Fruit fly (Drosophila melanogaster) whole organism, embryonic: Measurements from ENCODE around the gene cni.

Source experiments
- Bdp1 ChIP-seq: fragments of 200-800 bp; sonication (Bioruptor generic); optimal IDR thresholded peaks from 3 replicates; lab custom pipeline; 2016; ENCODE audit warnings: missing biosample characterization, missing genetic modification characterization
- Bgb ChIP-seq: fragments of 200-800 bp; sonication (Bioruptor generic); IDR thresholded peaks from 2 replicates; pipeline ENCODE4 v1.3.6; 2022; ENCODE audit warnings: missing biosample characterization, missing genetic modification characterization; ENCODE audit not compliant: partially characterized antibody
- C15 ChIP-seq: fragments of 200-800 bp; sonication (Bioruptor generic); IDR thresholded peaks from 3 replicates; pipeline ENCODE4 v1.3.6; 2022; ENCODE audit warnings: missing biosample characterization, missing genetic modification characterization
- CG1024 ChIP-seq: fragments of 200-800 bp; sonication (Bioruptor generic); IDR thresholded peaks from 2 replicates; pipeline ENCODE4 v1.3.6; 2022; ENCODE audit warnings: missing biosample characterization, missing genetic modification characterization
- CG10366 ChIP-seq: fragments of 200-800 bp; sonication (Bioruptor generic); IDR thresholded peaks from 2 replicates; pipeline ENCODE4 v1.3.6; 2022; ENCODE audit warnings: missing biosample characterization, missing genetic modification characterization
- CG10959 ChIP-seq: fragments of 200-800 bp; sonication (Bioruptor generic); IDR thresholded peaks from 2 replicates; pipeline ENCODE4 v1.3.6; 2022; ENCODE audit warnings: missing biosample characterization, missing genetic modification characterization
- CG10979 ChIP-seq: fragments of 200-800 bp; sonication (Bioruptor generic); optimal IDR thresholded peaks from 2 replicates; lab custom pipeline; 2018; ENCODE audit warnings: missing biosample characterization, mild to moderate bottlenecking, missing genetic modification characterization, moderate library complexity
- CG12155 ChIP-seq: fragments of 200-800 bp; sonication (Bioruptor generic); optimal IDR thresholded peaks from 3 replicates; lab custom pipeline; 2016; ENCODE audit warnings: missing biosample characterization, missing genetic modification characterization
- CG12299 ChIP-seq: fragments of 200-800 bp; sonication (Bioruptor generic); optimal IDR thresholded peaks from 2 replicates; lab custom pipeline; 2018; ENCODE audit warnings: missing biosample characterization, mild to moderate bottlenecking, missing genetic modification characterization
- CG12744 ChIP-seq: fragments of 200-800 bp; sonication (Bioruptor generic); optimal IDR thresholded peaks from 2 replicates; lab custom pipeline; 2016; ENCODE audit warnings: missing biosample characterization, missing genetic modification characterization
- CG12769 ChIP-seq: fragments of 200-800 bp; sonication (Bioruptor generic); optimal IDR thresholded peaks from 2 replicates; lab custom pipeline; 2019; ENCODE audit warnings: missing biosample characterization, mild to moderate bottlenecking, missing genetic modification characterization, moderate library complexity
- CG13894 ChIP-seq: fragments of 200-800 bp; sonication (Bioruptor generic); optimal IDR thresholded peaks from 3 replicates; lab custom pipeline; 2018; ENCODE audit warnings: missing biosample characterization, mild to moderate bottlenecking, missing genetic modification characterization, moderate library complexity
- CG15514 ChIP-seq: fragments of 200-800 bp; sonication (Bioruptor generic); optimal IDR thresholded peaks from 3 replicates; lab custom pipeline; 2017; ENCODE audit warnings: missing biosample characterization, missing genetic modification characterization, mild to moderate bottlenecking, moderate library complexity, missing genetic modification reagents
- CG15601 ChIP-seq: fragments of 200-800 bp; sonication (Bioruptor generic); optimal IDR thresholded peaks from 3 replicates; lab custom pipeline; 2019; ENCODE audit warnings: missing biosample characterization, mild to moderate bottlenecking, missing genetic modification characterization, moderate library complexity
- CG1602 ChIP-seq: fragments of 200-800 bp; sonication (Bioruptor generic); optimal IDR thresholded peaks from 3 replicates; lab custom pipeline; 2016; ENCODE audit warnings: missing biosample characterization, missing genetic modification characterization
- CG16779 ChIP-seq: fragments of 200-800 bp; sonication (Bioruptor generic); IDR thresholded peaks from 2 replicates; pipeline ENCODE4 v1.3.6; 2022; ENCODE audit warnings: missing biosample characterization, missing genetic modification characterization
- CG17912 ChIP-seq: fragments of 200-800 bp; sonication (Bioruptor generic); optimal IDR thresholded peaks from 2 replicates; lab custom pipeline; 2018; ENCODE audit warnings: missing biosample characterization, mild to moderate bottlenecking, missing genetic modification characterization
- CG18764 ChIP-seq: fragments of 200-800 bp; sonication (Bioruptor generic); optimal IDR thresholded peaks from 3 replicates; lab custom pipeline; 2016; ENCODE audit warnings: missing biosample characterization, missing genetic modification characterization
- CG2120 ChIP-seq: fragments of 200-800 bp; sonication (Bioruptor generic); optimal IDR thresholded peaks from 3 replicates; lab custom pipeline; 2016; ENCODE audit warnings: missing biosample characterization, missing genetic modification characterization
- CG2129 ChIP-seq: fragments of 200-800 bp; sonication (Bioruptor generic); IDR thresholded peaks from 2 replicates; pipeline ENCODE4 v1.3.6; 2022; ENCODE audit warnings: missing biosample characterization, missing genetic modification characterization; ENCODE audit not compliant: partially characterized antibody
- CG2202 ChIP-seq: fragments of 200-800 bp; sonication (Bioruptor generic); optimal IDR thresholded peaks from 2 replicates; lab custom pipeline; 2018; ENCODE audit warnings: missing biosample characterization, mild to moderate bottlenecking, missing genetic modification characterization
- CG6175 ChIP-seq: fragments of 200-800 bp; sonication (Bioruptor generic); IDR thresholded peaks from 3 replicates; pipeline ENCODE4 v1.3.6; 2022; ENCODE audit warnings: missing biosample characterization, missing genetic modification characterization
- CG6254 ChIP-seq: fragments of 200-800 bp; sonication (Bioruptor generic); optimal IDR thresholded peaks from 3 replicates; lab custom pipeline; 2017; ENCODE audit warnings: mild to moderate bottlenecking, missing biosample characterization, missing genetic modification reagents, missing genetic modification characterization
- CG6791 ChIP-seq: fragments of 200-800 bp; sonication (Bioruptor generic); IDR thresholded peaks from 3 replicates; pipeline ENCODE4 v1.3.6; 2022; ENCODE audit warnings: missing biosample characterization, missing genetic modification characterization; ENCODE audit not compliant: partially characterized antibody
- CG9727 ChIP-seq: fragments of 200-800 bp; sonication (Bioruptor generic); optimal IDR thresholded peaks from 3 replicates; lab custom pipeline; 2017; ENCODE audit warnings: missing biosample characterization, mild to moderate bottlenecking, missing genetic modification characterization
- Dek ChIP-seq: fragments of 200-800 bp; sonication (Bioruptor generic); optimal IDR thresholded peaks from 3 replicates; lab custom pipeline; 2019; ENCODE audit warnings: missing biosample characterization, mild to moderate bottlenecking, missing genetic modification characterization, moderate library complexity
- Dip2 ChIP-seq: fragments of 200-800 bp; sonication (Bioruptor generic); IDR thresholded peaks from 2 replicates; pipeline ENCODE4 v1.3.6; 2022; ENCODE audit warnings: missing biosample characterization, missing genetic modification characterization
- ERR ChIP-seq: fragments of 200-800 bp; sonication (Bioruptor generic); optimal IDR thresholded peaks from 2 replicates; lab custom pipeline; 2016; ENCODE audit warnings: missing biosample characterization, missing genetic modification characterization
- Hsf ChIP-seq: fragments of 200-800 bp; sonication (Bioruptor generic); optimal IDR thresholded peaks from 3 replicates; lab custom pipeline; 2016; ENCODE audit warnings: missing biosample characterization, missing genetic modification characterization
- NFAT ChIP-seq: fragments of 200-800 bp; sonication (Bioruptor generic); IDR thresholded peaks from 2 replicates; pipeline ENCODE4 v1.3.6; 2022; ENCODE audit warnings: missing biosample characterization, missing genetic modification characterization
- Nf-YA ChIP-seq: fragments of 200-800 bp; sonication (Bioruptor generic); IDR thresholded peaks from 2 replicates; pipeline ENCODE4 v1.3.6; 2022; ENCODE audit warnings: missing biosample characterization, missing genetic modification characterization
- Nf-YC ChIP-seq: fragments of 200-800 bp; optimal IDR thresholded peaks from 3 replicates; lab custom pipeline; 2019; ENCODE audit warnings: missing biosample characterization, mild to moderate bottlenecking, missing genetic modification characterization, moderate library complexity
- Opbp ChIP-seq: fragments of 200-800 bp; sonication (Bioruptor generic); IDR thresholded peaks from 3 replicates; pipeline ENCODE4 v1.3.6; 2022; ENCODE audit warnings: missing biosample characterization, missing genetic modification characterization; ENCODE audit not compliant: partially characterized antibody
- Optix ChIP-seq: fragments of 200-800 bp; sonication (Bioruptor generic); IDR thresholded peaks from 3 replicates; pipeline ENCODE4 v1.3.6; 2022; ENCODE audit warnings: missing biosample characterization, missing genetic modification characterization
- chn ChIP-seq: fragments of 200-800 bp; sonication (Bioruptor generic); optimal IDR thresholded peaks from 2 replicates; lab custom pipeline; 2016; ENCODE audit warnings: missing biosample characterization, missing genetic modification characterization
- ind ChIP-seq: fragments of 200-800 bp; sonication (Bioruptor generic); optimal IDR thresholded peaks from 3 replicates; lab custom pipeline; 2016; ENCODE audit warnings: missing biosample characterization, missing genetic modification characterization
- insv ChIP-seq, 2 experiments: fragments of 200-800 bp; sonication (Bioruptor generic); optimal IDR thresholded peaks; 3 replicates each; lab custom pipeline; 2016 to 2018; ENCODE audit warnings: missing biosample characterization in 2 of 2, missing genetic modification characterization in 2 of 2
- inv ChIP-seq: fragments of 200-800 bp; sonication (Bioruptor generic); IDR thresholded peaks from 2 replicates; pipeline ENCODE4 v1.3.6; 2022; ENCODE audit warnings: missing biosample characterization, missing genetic modification characterization; ENCODE audit not compliant: partially characterized antibody
- kah ChIP-seq: fragments of 200-800 bp; sonication (Bioruptor generic); optimal IDR thresholded peaks from 2 replicates; lab custom pipeline; 2018; ENCODE audit warnings: missing biosample characterization, mild to moderate bottlenecking, missing genetic modification characterization
- odd ChIP-seq: fragments of 200-800 bp; sonication (Bioruptor generic); optimal IDR thresholded peaks from 2 replicates; lab custom pipeline; 2017; ENCODE audit warnings: missing biosample characterization, mild to moderate bottlenecking, missing genetic modification characterization
- p53 ChIP-seq: fragments of 200-800 bp; sonication (Bioruptor generic); optimal IDR thresholded peaks from 2 replicates; lab custom pipeline; 2016; ENCODE audit warnings: missing biosample characterization, missing genetic modification characterization
- prd ChIP-seq, 3 experiments: fragments of >200 bp in 2 of 3; fragments of 200-800 bp in 1 of 3; sonication (Bioruptor generic) in 1 of 3; optimal IDR thresholded peaks in 2 of 3; IDR thresholded peaks in 1 of 3; 2 replicates in 2 of 3; 3 replicates in 1 of 3; pipeline versions ENCODE4 v1.3.6 to Lab custom; 2017 to 2022; ENCODE audit warnings: missing biosample characterization in 1 of 3, missing genetic modification characterization in 1 of 3
- psq ChIP-seq: fragments of 200-800 bp; sonication (Bioruptor generic); optimal IDR thresholded peaks from 2 replicates; lab custom pipeline; 2017; ENCODE audit warnings: missing biosample characterization, missing genetic modification characterization
- sd ChIP-seq: fragments of 200-800 bp; sonication (Bioruptor generic); optimal IDR thresholded peaks from 3 replicates; lab custom pipeline; 2018; ENCODE audit warnings: missing biosample characterization, mild to moderate bottlenecking, missing genetic modification characterization, moderate library complexity
- sens ChIP-seq: fragments of 200-800 bp; sonication (Bioruptor generic); peaks from one replicate; lab custom pipeline; 2016; ENCODE audit warnings: missing biosample characterization, missing genetic modification characterization
- slp2 ChIP-seq: fragments of 200-800 bp; sonication (Bioruptor generic); optimal IDR thresholded peaks from 2 replicates; lab custom pipeline; 2016; ENCODE audit warnings: missing biosample characterization, missing genetic modification characterization
- stc ChIP-seq: fragments of 200-800 bp; sonication (Bioruptor generic); IDR thresholded peaks from 2 replicates; pipeline ENCODE4 v1.3.6; 2022; ENCODE audit warnings: missing biosample characterization, missing genetic modification characterization
- tap ChIP-seq: fragments of 200-800 bp; optimal IDR thresholded peaks from 3 replicates; lab custom pipeline; 2019; ENCODE audit warnings: missing biosample characterization, mild to moderate bottlenecking, missing genetic modification characterization, moderate library complexity
- tio ChIP-seq: fragments of 200-800 bp; sonication (Bioruptor generic); optimal IDR thresholded peaks from 2 replicates; lab custom pipeline; 2017; ENCODE audit warnings: missing biosample characterization, missing genetic modification characterization, inconsistent platforms
- wor ChIP-seq: fragments of 200-800 bp; sonication (Bioruptor generic); IDR thresholded peaks from 2 replicates; pipeline ENCODE4 v1.3.6; 2022; ENCODE audit warnings: missing biosample characterization, missing genetic modification characterization
- zen ChIP-seq: fragments of 200-800 bp; sonication (Bioruptor generic); optimal IDR thresholded peaks from 3 replicates; lab custom pipeline; 2018; ENCODE audit warnings: missing biosample characterization, mild to moderate bottlenecking, missing genetic modification characterization, moderate library complexity

Gene cni

DNA sequence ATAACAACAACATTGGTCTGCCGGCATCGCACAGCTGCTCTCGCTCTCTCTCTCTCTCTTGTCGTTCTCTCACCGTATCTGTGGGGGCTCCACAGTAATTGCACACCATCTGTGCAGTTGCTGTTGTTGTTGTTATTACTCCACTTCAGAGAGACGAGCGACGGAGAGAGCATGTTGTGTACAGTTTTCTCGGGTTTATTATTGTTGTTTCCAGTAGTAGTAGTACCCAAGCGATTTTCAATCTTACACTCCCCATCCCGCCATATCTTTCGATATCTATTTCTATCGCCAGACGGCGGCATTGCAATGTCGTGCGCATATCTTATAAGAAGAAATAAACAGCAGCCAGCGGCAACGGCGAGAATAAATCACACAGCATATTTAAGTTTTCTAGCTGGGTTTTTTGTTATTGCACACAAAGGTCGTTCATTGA lies 42.4 kb downstream of the cni start (continued):
- TF ChIP-seq CG2129 (GFP tag; lab: Robert Waterston, UW) (no peak), odd (GFP tag; lab: Kevin White, UChicago) (peak; percentile 2), CG1602 (GFP tag; lab: Kevin White, UChicago) (no peak), Dip2 (GFP tag; lab: Robert Waterston, UW) (no peak), insv (GFP tag; optimal IDR thresholded peaks at IDR 0.05; lab: Kevin White, UChicago) (peak in 1 of 2 experiments; percentile 76), CG6791 (no peak), CG15514 (GFP tag; lab: Kevin White, UChicago) (no peak), CG2202 (tag; lab: Kevin White, UChicago) (no peak), NFAT (GFP tag; lab: Robert Waterston, UW) (no peak), CG12769 (tag; lab: Kevin White, UChicago) (no peak), CG13894 (tag; lab: Kevin White, UChicago) (peak; percentile 91), tap (tag; lab: Kevin White, UChicago) (peak; percentile 34), psq (GFP tag; lab: Kevin White, UChicago) (no peak), Nf-YA (GFP tag; lab: Robert Waterston, UW) (no peak), C15 (no peak), CG10366 (GFP tag; lab: Robert Waterston, UW) (no peak), kah (GFP tag; lab: Kevin White, UChicago) (no peak), CG12155 (GFP tag; lab: Kevin White, UChicago) (no peak), CG10979 (tag; lab: Kevin White, UChicago) (no peak), CG12744 (no peak), chn (GFP tag; lab: Kevin White, UChicago) (no peak), CG10959 (no peak), zen (tag; lab: Kevin White, UChicago) (no peak), CG15601 (no peak), sens (no peak), CG2120 (no peak), CG1024 (GFP tag; lab: Robert Waterston, UW) (no peak), ERR (no peak), CG9727 (GFP tag; lab: Kevin White, UChicago) (no peak), ind (GFP tag; lab: Kevin White, UChicago) (no peak), CG12299 (tag; lab: Kevin White, UChicago) (no peak), tio (GFP tag; lab: Kevin White, UChicago) (no peak), Opbp (GFP tag; lab: Robert Waterston, UW) (no peak), wor (GFP tag; lab: Robert Waterston, UW) (no peak), Hsf (no peak), Optix (GFP tag; lab: Robert Waterston, UW) (no peak), Nf-YC (tag; lab: Kevin White, UChicago) (no peak), Bgb (GFP tag; lab: Robert Waterston, UW) (no peak), sd (peak; percentile 57), CG18764 (GFP tag; lab: Kevin White, UChicago) (no peak), slp2 (GFP tag; lab: Kevin White, UChicago) (no peak), Bdp1 (GFP tag; lab: Kevin White, UChicago) (no peak), inv (GFP tag; lab: Robert Waterston, UW) (no peak), Dek (tag; lab: Kevin White, UChicago) (no peak), prd (optimal IDR thresholded peaks at IDR 0.05; lab: Kevin White, UChicago) (no peak), prd (GFP tag; IDR thresholded peaks at IDR 0.05; lab: Robert Waterston, UW) (no peak), CG6254 (GFP tag; lab: Kevin White, UChicago) (no peak), CG6175 (GFP tag; lab: Robert Waterston, UW) (no peak), CG16779 (no peak), CG17912 (GFP tag; lab: Kevin White, UChicago) (peak; percentile 4), stc (GFP tag; lab: Robert Waterston, UW) (no peak), p53 (GFP tag; lab: Kevin White, UChicago) (no peak)
